Fruit fly (Drosophila melanogaster) whole organism, prepupa: ENCODE results near the gene Ankrd49.

Experiments
- CG10669 ChIP-seq: fragments of 200-800 bp; sonication (Bioruptor generic); optimal IDR thresholded peaks from 3 replicates; lab custom pipeline; 2018; ENCODE audit warnings: missing biosample characterization, mild to moderate bottlenecking, missing genetic modification characterization, moderate library complexity
- CG11902 ChIP-seq: fragments of 200-800 bp; sonication (Bioruptor generic); optimal IDR thresholded peaks from 3 replicates; lab custom pipeline; 2016; ENCODE audit warnings: missing biosample characterization, missing genetic modification characterization
- CG15336 ChIP-seq: fragments of 200-800 bp; sonication (Bioruptor generic); IDR thresholded peaks from 2 replicates; pipeline ENCODE4 v1.3.6; 2022; ENCODE audit warnings: missing biosample characterization, missing genetic modification characterization
- CG1621 ChIP-seq: fragments of 200-800 bp; sonication (Bioruptor generic); optimal IDR thresholded peaks from 3 replicates; lab custom pipeline; 2018; ENCODE audit warnings: missing biosample characterization, mild to moderate bottlenecking, missing genetic modification characterization
- CG3032 ChIP-seq: fragments of 200-800 bp; optimal IDR thresholded peaks from 2 replicates; lab custom pipeline; 2019; ENCODE audit warnings: missing biosample characterization, mild to moderate bottlenecking, missing genetic modification characterization, moderate library complexity
- CG31627 ChIP-seq: fragments of 200-800 bp; sonication (Bioruptor generic); optimal IDR thresholded peaks from 3 replicates; lab custom pipeline; 2016; ENCODE audit warnings: missing biosample characterization, missing genetic modification characterization
- CG32006 ChIP-seq: fragments of 200-800 bp; sonication (Bioruptor generic); optimal IDR thresholded peaks from 3 replicates; lab custom pipeline; 2017; ENCODE audit warnings: missing biosample characterization, mild to moderate bottlenecking, missing genetic modification characterization
- CG6163 ChIP-seq: fragments of 200-800 bp; sonication (Bioruptor generic); IDR thresholded peaks from 3 replicates; pipeline ENCODE4 v1.3.6; 2022; ENCODE audit warnings: missing biosample characterization, missing genetic modification characterization
- CG6792 ChIP-seq: fragments of 200-800 bp; sonication (Bioruptor generic); optimal IDR thresholded peaks from 3 replicates; lab custom pipeline; 2016; ENCODE audit warnings: missing biosample characterization, missing genetic modification characterization
- CG8119 ChIP-seq: fragments of 200-800 bp; sonication (Bioruptor generic); IDR thresholded peaks from 3 replicates; pipeline ENCODE4 v1.3.6; 2022; ENCODE audit warnings: missing biosample characterization, missing genetic modification characterization
- CG8319 ChIP-seq: fragments of 200-800 bp; sonication (Bioruptor generic); optimal IDR thresholded peaks from 3 replicates; lab custom pipeline; 2016; ENCODE audit warnings: missing biosample characterization, missing genetic modification characterization
- CG8632 ChIP-seq: fragments of 200-800 bp; sonication (Bioruptor generic); optimal IDR thresholded peaks from 3 replicates; lab custom pipeline; 2016; ENCODE audit warnings: missing biosample characterization, missing genetic modification characterization
- CG9139 ChIP-seq: fragments of 200-800 bp; sonication (Bioruptor generic); optimal IDR thresholded peaks from 3 replicates; lab custom pipeline; 2017; ENCODE audit warnings: missing biosample characterization, mild to moderate bottlenecking, missing genetic modification characterization
- Eip75B ChIP-seq: fragments of 200-800 bp; sonication (Bioruptor generic); optimal IDR thresholded peaks from 3 replicates; lab custom pipeline; 2016; ENCODE audit warnings: missing biosample characterization, missing genetic modification characterization
- Eip78C ChIP-seq: fragments of 200-800 bp; sonication (Bioruptor generic); peaks from one replicate; lab custom pipeline; 2016; ENCODE audit warnings: missing biosample characterization, missing genetic modification characterization
- Gug ChIP-seq: fragments of 200-800 bp; sonication (Bioruptor generic); IDR thresholded peaks from 2 replicates; pipeline ENCODE4 v1.3.6; 2022; ENCODE audit warnings: missing biosample characterization, missing genetic modification characterization
- Hr4 ChIP-seq: fragments of 200-800 bp; sonication (Bioruptor generic); optimal IDR thresholded peaks from 3 replicates; lab custom pipeline; 2016; ENCODE audit warnings: missing biosample characterization, missing genetic modification characterization
- Met ChIP-seq: fragments of 200-800 bp; sonication (Bioruptor generic); optimal IDR thresholded peaks from 3 replicates; lab custom pipeline; 2016; ENCODE audit warnings: missing biosample characterization, missing genetic modification characterization
- Smox ChIP-seq: fragments of 200-800 bp; sonication (Bioruptor generic); optimal IDR thresholded peaks from 3 replicates; lab custom pipeline; 2016; ENCODE audit warnings: missing biosample characterization, missing genetic modification characterization
- Sox102F ChIP-seq: fragments of 200-800 bp; sonication (Bioruptor generic); optimal IDR thresholded peaks from 2 replicates; lab custom pipeline; 2016; ENCODE audit warnings: missing biosample characterization, mild to moderate bottlenecking, missing genetic modification characterization
- Sox14 ChIP-seq: fragments of 200-800 bp; sonication (Bioruptor generic); optimal IDR thresholded peaks from 3 replicates; lab custom pipeline; 2016; ENCODE audit warnings: missing biosample characterization, missing genetic modification characterization
- achi ChIP-seq: fragments of 200-800 bp; sonication (Bioruptor generic); optimal IDR thresholded peaks from 3 replicates; lab custom pipeline; 2016; ENCODE audit warnings: missing biosample characterization, missing genetic modification characterization
- acj6 ChIP-seq: fragments of 200-800 bp; sonication (Bioruptor generic); optimal IDR thresholded peaks from 3 replicates; lab custom pipeline; 2016; ENCODE audit warnings: missing biosample characterization, missing genetic modification characterization
- dac ChIP-seq: fragments of 200-800 bp; sonication (Bioruptor generic); optimal IDR thresholded peaks from 2 replicates; lab custom pipeline; 2017; ENCODE audit warnings: missing biosample characterization, mild to moderate bottlenecking, missing genetic modification characterization
- eg ChIP-seq: fragments of 200-800 bp; sonication (Bioruptor generic); IDR thresholded peaks from 3 replicates; pipeline ENCODE4 v1.3.6; 2022; ENCODE audit warnings: missing biosample characterization, missing genetic modification characterization
- esn ChIP-seq: fragments of 200-800 bp; sonication (Bioruptor generic); optimal IDR thresholded peaks from 2 replicates; lab custom pipeline; 2016; ENCODE audit warnings: missing biosample characterization, mild to moderate bottlenecking, missing genetic modification characterization, moderate library complexity
- fd85E ChIP-seq: fragments of 200-800 bp; sonication (Bioruptor generic); optimal IDR thresholded peaks from 3 replicates; lab custom pipeline; 2016; ENCODE audit warnings: missing biosample characterization, missing genetic modification characterization
- fkh ChIP-seq: fragments of 200-800 bp; sonication (Bioruptor generic); optimal IDR thresholded peaks from 3 replicates; lab custom pipeline; 2017; ENCODE audit warnings: missing biosample characterization, mild to moderate bottlenecking, missing genetic modification characterization, moderate library complexity
- lz ChIP-seq: fragments of 200-800 bp; sonication (Bioruptor generic); optimal IDR thresholded peaks from 3 replicates; lab custom pipeline; 2016; ENCODE audit warnings: missing biosample characterization, missing genetic modification characterization
- pdm3 ChIP-seq: fragments of 200-800 bp; sonication (Bioruptor generic); optimal IDR thresholded peaks from 3 replicates; lab custom pipeline; 2016; ENCODE audit warnings: missing biosample characterization, missing genetic modification characterization
- ss ChIP-seq, 2 experiments: fragments of 200-800 bp; sonication (Bioruptor generic); optimal IDR thresholded peaks; 2 replicates in 1 of 2; 3 replicates in 1 of 2; lab custom pipeline; 2017 to 2018; ENCODE audit warnings: mild to moderate bottlenecking in 2 of 2, missing biosample characterization in 2 of 2, missing genetic modification characterization in 2 of 2, moderate library complexity in 1 of 2
- svp ChIP-seq: fragments of 200-800 bp; sonication (Bioruptor generic); peaks from one replicate; lab custom pipeline; 2016; ENCODE audit warnings: missing biosample characterization, missing genetic modification characterization
- topi ChIP-seq: fragments of 200-800 bp; sonication (Bioruptor generic); optimal IDR thresholded peaks from 3 replicates; lab custom pipeline; 2016; ENCODE audit warnings: missing biosample characterization, missing genetic modification characterization
- vri ChIP-seq: fragments of 200-800 bp; sonication (Bioruptor generic); optimal IDR thresholded peaks from 3 replicates; lab custom pipeline; 2016; ENCODE audit warnings: missing biosample characterization, mild to moderate bottlenecking, missing genetic modification characterization

Gene Ankrd49

DNA sequence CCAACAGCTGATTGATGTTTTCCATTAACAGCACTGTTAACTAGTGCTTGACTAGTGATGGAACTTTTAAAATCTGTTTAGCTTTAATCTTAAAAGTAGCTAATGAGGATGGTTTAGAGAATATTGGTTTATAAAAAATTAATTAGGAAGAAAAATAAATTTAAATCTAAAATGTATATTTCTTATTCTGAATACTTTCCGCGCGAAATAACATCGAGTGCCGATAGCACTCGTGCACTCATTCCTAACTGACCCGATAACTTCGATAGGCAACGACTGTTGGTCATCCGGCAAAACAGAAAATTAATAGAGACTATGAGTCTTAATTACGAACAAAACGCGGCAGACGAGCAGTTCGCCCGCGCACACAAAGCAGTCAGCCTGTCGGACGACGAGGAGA is 2.5 kb upstream of the Ankrd49 start, which contains the start of the genes THG and Rnmt (continued):
- TF ChIP-seq CG11902 (peak; percentile 19), Hr4 (GFP tag; lab: Kevin White, UChicago) (peak; percentile 75), Gug (peak; percentile 69; the same call in 1 of the 2 replicates), CG9139 (GFP tag; lab: Kevin White, UChicago) (no peak), CG31627 (peak; percentile 72), CG10669 (GFP tag; lab: Kevin White, UChicago) (no peak), Sox102F (GFP tag; lab: Kevin White, UChicago) (no peak), topi (GFP tag; lab: Kevin White, UChicago) (peak; percentile 67), CG8119 (GFP tag; lab: Robert Waterston, UW) (no peak; the same call in 2 of the 3 replicates), dac (GFP tag; lab: Kevin White, UChicago) (peak; percentile 6), CG8632 (peak; percentile 58), CG3032 (peak; percentile 70), Sox14 (GFP tag; lab: Kevin White, UChicago) (peak; percentile 72), svp (GFP tag; lab: Kevin White, UChicago) (no peak), fd85E (GFP tag; lab: Kevin White, UChicago) (no peak), lz (GFP tag; lab: Kevin White, UChicago) (peak; percentile 72), ss (GFP tag; optimal IDR thresholded peaks at IDR 0.05; lab: Kevin White, UChicago) (no peak), acj6 (peak; percentile 74), CG8319 (GFP tag; lab: Kevin White, UChicago) (peak; percentile 29)

DNA sequence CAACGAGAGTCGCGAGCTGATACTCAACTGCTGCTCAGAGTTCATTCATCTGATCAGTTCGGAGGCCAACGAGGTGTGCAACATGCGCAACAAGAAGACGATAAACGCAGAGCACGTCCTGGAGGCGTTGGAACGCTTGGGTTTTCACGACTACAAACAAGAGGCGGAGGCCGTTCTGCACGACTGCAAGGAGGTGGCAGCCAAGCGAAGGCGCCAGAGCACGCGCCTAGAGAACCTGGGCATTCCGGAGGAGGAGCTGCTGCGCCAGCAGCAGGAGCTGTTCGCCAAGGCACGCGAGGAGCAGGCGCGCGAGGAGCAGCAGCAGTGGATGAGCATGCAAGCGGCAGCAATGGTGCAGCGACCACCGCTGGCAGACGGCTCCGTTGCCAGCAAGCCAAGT is 803 bp upstream of the Ankrd49 start:
- TF ChIP-seq CG31627 (no peak), CG6163 (GFP tag; lab: Robert Waterston, UW) (no peak), eg (no peak), Eip78C (GFP tag; lab: Kevin White, UChicago) (no peak), CG1621 (tag; lab: Kevin White, UChicago) (no peak), vri (GFP tag; lab: Kevin White, UChicago) (no peak), CG15336 (GFP tag; lab: Robert Waterston, UW) (no peak), CG32006 (no peak), achi (GFP tag; lab: Kevin White, UChicago) (no peak), CG6792 (no peak), Eip75B (no peak), Met (GFP tag; lab: Kevin White, UChicago) (no peak), pdm3 (GFP tag; lab: Kevin White, UChicago) (no peak), Smox (GFP tag; lab: Kevin White, UChicago) (no peak), topi (GFP tag; lab: Kevin White, UChicago) (no peak)

DNA sequence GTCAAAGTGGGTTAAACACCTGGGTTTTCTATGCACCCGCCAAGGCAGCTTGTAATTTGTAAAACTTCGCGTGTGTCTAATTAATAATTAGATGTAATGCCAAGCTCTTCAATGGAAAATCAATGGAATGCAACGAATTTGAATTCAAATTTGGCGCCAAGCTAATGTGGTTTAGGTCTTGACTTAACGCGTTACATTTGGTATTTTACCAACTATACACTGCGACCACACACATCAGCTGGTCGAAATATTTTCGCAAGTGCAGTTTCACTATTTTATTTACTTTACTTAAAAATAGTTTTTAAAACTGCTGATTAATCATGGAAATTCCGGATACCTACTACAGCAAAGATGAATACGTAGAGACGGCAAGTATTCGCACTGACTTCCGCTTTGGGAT is 1.7 kb downstream of the Ankrd49 start, which contains the start of gene DCTN5-p25:
DCTN5-p25 (plus strand) TSS at position 229 of the 400 bp plus-strand sequence.
- TF ChIP-seq CG15336 (GFP tag; lab: Robert Waterston, UW) (no peak), fkh (peak; percentile 64)
- TF ChIP-seq, all 60 proteins: peak for 1

DNA sequence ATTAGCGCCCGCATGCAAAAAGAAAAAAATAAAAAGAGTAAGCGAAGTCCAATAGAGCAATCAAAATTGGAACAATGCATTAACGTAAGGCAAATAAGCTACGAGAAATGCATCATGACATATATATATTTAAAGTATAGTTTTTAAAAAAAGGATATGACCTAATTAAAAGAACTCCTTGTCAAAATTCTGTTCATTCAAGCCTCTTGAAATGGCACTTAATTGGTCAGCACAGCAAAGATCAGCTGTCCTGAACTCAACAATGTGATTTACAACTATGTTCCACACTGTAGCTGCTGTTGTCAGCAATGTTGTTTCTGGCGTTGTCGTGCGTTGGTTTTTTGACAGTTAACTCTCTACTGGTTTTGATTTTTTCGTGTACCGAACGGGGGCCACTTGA is 5.4 kb downstream of the Ankrd49 start:
- TF ChIP-seq lz (GFP tag; lab: Kevin White, UChicago) (no peak), Eip78C (GFP tag; lab: Kevin White, UChicago) (peak; percentile 59), esn (GFP tag; lab: Kevin White, UChicago) (no peak), CG9139 (GFP tag; lab: Kevin White, UChicago) (no peak), Hr4 (GFP tag; lab: Kevin White, UChicago) (peak; percentile 19)

DNA sequence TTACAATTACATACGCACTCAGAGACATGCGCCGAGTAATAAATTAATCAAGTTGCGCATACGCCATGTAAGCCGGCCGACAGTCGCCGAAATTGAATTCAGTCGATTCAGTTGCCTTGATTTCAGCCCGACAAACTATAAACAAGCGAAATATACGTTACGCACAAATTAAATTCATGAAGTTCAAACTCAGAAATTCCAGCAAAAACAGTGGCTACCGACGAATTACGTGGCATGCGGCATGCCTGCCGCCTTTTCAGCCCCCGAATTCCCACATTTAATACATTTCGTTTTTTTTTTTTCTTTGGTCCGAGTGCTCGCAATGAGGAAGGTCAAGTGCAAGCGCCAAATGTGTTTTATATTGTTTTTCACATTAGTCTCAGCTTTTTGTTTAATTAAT is 6.9 kb downstream of the Ankrd49 start:
- no peak for TF ChIP-seq CG6163 (GFP tag; lab: Robert Waterston, UW)
- no peak for TF ChIP-seq CG15336 (GFP tag; lab: Robert Waterston, UW)
